Fruit fly (Drosophila melanogaster) whole organism, embryonic: Measurements from ENCODE around the gene Root.
A peak's percentile ranks its signal among the peaks of the same experiment; 100 is the strongest.

Experiments
- Bgb ChIP-seq: fragments of 200-800 bp; sonication (Bioruptor generic); IDR thresholded peaks from 2 replicates; pipeline ENCODE4 v1.3.6; 2022; ENCODE audit warnings: missing biosample characterization, missing genetic modification characterization; ENCODE audit not compliant: partially characterized antibody
- CG11398 ChIP-seq: fragments of 200-800 bp; sonication (Bioruptor generic); optimal IDR thresholded peaks from 2 replicates; lab custom pipeline; 2016; ENCODE audit warnings: missing biosample characterization, missing genetic modification characterization
- CG11695 ChIP-seq: fragments of 200-800 bp; sonication (Bioruptor generic); IDR thresholded peaks from 3 replicates; pipeline ENCODE4 v1.3.6; 2022; ENCODE audit warnings: missing biosample characterization, missing genetic modification characterization
- CG12104 ChIP-seq: fragments of 200-800 bp; sonication (Bioruptor generic); optimal IDR thresholded peaks from 3 replicates; lab custom pipeline; 2016; ENCODE audit warnings: missing biosample characterization, missing genetic modification characterization
- CG12155 ChIP-seq: fragments of 200-800 bp; sonication (Bioruptor generic); optimal IDR thresholded peaks from 3 replicates; lab custom pipeline; 2016; ENCODE audit warnings: missing biosample characterization, missing genetic modification characterization
- CG12942 ChIP-seq: fragments of 200-800 bp; sonication (Bioruptor generic); optimal IDR thresholded peaks from 3 replicates; lab custom pipeline; 2016; ENCODE audit warnings: missing biosample characterization, missing genetic modification characterization
- CG15601 ChIP-seq: fragments of 200-800 bp; sonication (Bioruptor generic); optimal IDR thresholded peaks from 3 replicates; lab custom pipeline; 2019; ENCODE audit warnings: missing biosample characterization, mild to moderate bottlenecking, missing genetic modification characterization, moderate library complexity
- CG17361 ChIP-seq: fragments of 200-800 bp; sonication (Bioruptor generic); IDR thresholded peaks from 3 replicates; pipeline ENCODE4 v1.3.6; 2022; ENCODE audit warnings: missing biosample characterization, missing genetic modification characterization
- CG32772 ChIP-seq: fragments of 200-800 bp; sonication (Bioruptor generic); IDR thresholded peaks from 2 replicates; pipeline ENCODE4 v1.3.6; 2022; ENCODE audit warnings: missing biosample characterization, missing genetic modification characterization
- CG3281 ChIP-seq: fragments of 200-800 bp; sonication (Bioruptor generic); optimal IDR thresholded peaks from 3 replicates; lab custom pipeline; 2017; ENCODE audit warnings: missing biosample characterization, mild to moderate bottlenecking, missing genetic modification characterization
- CG3726 ChIP-seq: fragments of 200-800 bp; sonication (Bioruptor generic); IDR thresholded peaks from 3 replicates; pipeline ENCODE4, ENCODE4 v1.3.6; 2022; ENCODE audit warnings: missing biosample characterization, missing genetic modification characterization
- CG4360 ChIP-seq: fragments of 200-800 bp; sonication (Bioruptor generic); IDR thresholded peaks from 2 replicates; pipeline ENCODE4 v1.3.6; 2022; ENCODE audit warnings: missing biosample characterization, missing genetic modification characterization
- CG4617 ChIP-seq: fragments of 200-800 bp; sonication (Bioruptor generic); optimal IDR thresholded peaks from 3 replicates; lab custom pipeline; 2016; ENCODE audit warnings: missing biosample characterization, missing genetic modification characterization, borderline replicate concordance
- CG4820 ChIP-seq: fragments of 200-800 bp; sonication (Bioruptor generic); optimal IDR thresholded peaks from 3 replicates; lab custom pipeline; 2016; ENCODE audit warnings: missing biosample characterization, missing genetic modification characterization
- CG5245 ChIP-seq: fragments of 200-800 bp; sonication (Bioruptor generic); optimal IDR thresholded peaks from 3 replicates; lab custom pipeline; 2016; ENCODE audit warnings: missing biosample characterization, missing genetic modification characterization
- CG6683 ChIP-seq: fragments of 200-800 bp; sonication (Bioruptor generic); optimal IDR thresholded peaks from 2 replicates; lab custom pipeline; 2017; ENCODE audit warnings: missing biosample characterization, mild to moderate bottlenecking, missing genetic modification characterization, missing genetic modification reagents
- CG7786 ChIP-seq: fragments of 200-800 bp; sonication (Bioruptor generic); optimal IDR thresholded peaks from 2 replicates; lab custom pipeline; 2016; ENCODE audit warnings: missing biosample characterization, missing genetic modification characterization
- CG8924 ChIP-seq: fragments of 200-800 bp; optimal IDR thresholded peaks from 3 replicates; lab custom pipeline; 2019; ENCODE audit warnings: missing biosample characterization, mild to moderate bottlenecking, missing genetic modification characterization, moderate library complexity
- CG9817 ChIP-seq: fragments of 200-800 bp; sonication (Bioruptor generic); optimal IDR thresholded peaks from 2 replicates; lab custom pipeline; 2018; ENCODE audit warnings: missing biosample characterization, mild to moderate bottlenecking, missing genetic modification characterization, moderate library complexity
- CTCF ChIP-seq: fragments of 200-800 bp; sonication (Bioruptor generic); optimal IDR thresholded peaks from 2 replicates; lab custom pipeline; 2017; ENCODE audit warnings: missing biosample characterization, mild to moderate bottlenecking, missing genetic modification characterization, moderate library complexity
- Deaf1 ChIP-seq: fragments of 200-800 bp; optimal IDR thresholded peaks from 3 replicates; lab custom pipeline; 2019; ENCODE audit warnings: missing biosample characterization, mild to moderate bottlenecking, missing genetic modification characterization, moderate library complexity
- Dip2 ChIP-seq: fragments of 200-800 bp; sonication (Bioruptor generic); IDR thresholded peaks from 2 replicates; pipeline ENCODE4 v1.3.6; 2022; ENCODE audit warnings: missing biosample characterization, missing genetic modification characterization
- Drgx ChIP-seq: fragments of 200-800 bp; sonication (Bioruptor generic); IDR thresholded peaks from 2 replicates; pipeline ENCODE4 v1.3.6; 2022; ENCODE audit warnings: missing biosample characterization, missing genetic modification characterization
- H15 ChIP-seq: fragments of 200-800 bp; sonication (Bioruptor generic); IDR thresholded peaks from 3 replicates; pipeline ENCODE4 v1.3.6; 2022; ENCODE audit warnings: missing biosample characterization, missing genetic modification characterization
- HHEX ChIP-seq: fragments of 200-800 bp; sonication (Bioruptor generic); optimal IDR thresholded peaks from 3 replicates; lab custom pipeline; 2017; ENCODE audit warnings: missing biosample characterization, mild to moderate bottlenecking, missing genetic modification characterization, missing genetic modification reagents
- HLHmδ ChIP-seq: fragments of 200-800 bp; sonication (Bioruptor generic); optimal IDR thresholded peaks from 2 replicates; lab custom pipeline; 2018; ENCODE audit warnings: missing biosample characterization, mild to moderate bottlenecking, missing genetic modification characterization, moderate library complexity
- Hr78 ChIP-seq, 2 experiments: fragments of 200-800 bp in 1 of 2; fragments of >200 bp in 1 of 2; sonication (Bioruptor generic) in 1 of 2; optimal IDR thresholded peaks; 2 replicates each; lab custom pipeline; 2017 to 2019; ENCODE audit warnings: missing biosample characterization in 2 of 2, missing genetic modification characterization in 2 of 2, mild to moderate bottlenecking in 1 of 2, moderate library complexity in 1 of 2
- Mrtf ChIP-seq: fragments of 200-800 bp; sonication (Bioruptor generic); IDR thresholded peaks from 3 replicates; pipeline ENCODE4 v1.3.6; 2022; ENCODE audit warnings: missing biosample characterization, missing genetic modification characterization
- NC2α ChIP-seq: fragments of 200-800 bp; sonication (Bioruptor generic); optimal IDR thresholded peaks from 2 replicates; lab custom pipeline; 2016; ENCODE audit warnings: missing biosample characterization, missing genetic modification characterization
- NfI ChIP-seq: fragments of 200-800 bp; sonication (Bioruptor generic); optimal IDR thresholded peaks from 3 replicates; lab custom pipeline; 2018; ENCODE audit warnings: missing biosample characterization, mild to moderate bottlenecking, missing genetic modification characterization, moderate library complexity
- Ssrp ChIP-seq: fragments of 200-800 bp; sonication (Bioruptor generic); optimal IDR thresholded peaks from 2 replicates; lab custom pipeline; 2018; ENCODE audit warnings: missing biosample characterization, mild to moderate bottlenecking, missing genetic modification characterization, moderate library complexity
- YL-1 ChIP-seq: fragments of 200-800 bp; sonication (Bioruptor generic); optimal IDR thresholded peaks from 3 replicates; lab custom pipeline; 2017; ENCODE audit warnings: missing biosample characterization, mild to moderate bottlenecking, missing genetic modification characterization
- ato ChIP-seq: fragments of 200-800 bp; sonication (Bioruptor generic); IDR thresholded peaks from 2 replicates; pipeline ENCODE4 v1.3.6; 2022; ENCODE audit warnings: missing biosample characterization, missing genetic modification characterization; ENCODE audit not compliant: partially characterized antibody
- chif ChIP-seq, 2 experiments: fragments of 200-800 bp; sonication (Bioruptor generic); optimal IDR thresholded peaks; 3 replicates each; lab custom pipeline; 2016; ENCODE audit warnings: missing biosample characterization in 2 of 2, missing genetic modification characterization in 2 of 2
- chn ChIP-seq: fragments of 200-800 bp; sonication (Bioruptor generic); optimal IDR thresholded peaks from 2 replicates; lab custom pipeline; 2016; ENCODE audit warnings: missing biosample characterization, missing genetic modification characterization
- crp ChIP-seq, 2 experiments: fragments of 200-800 bp; sonication (Bioruptor generic); optimal IDR thresholded peaks; 2 replicates in 1 of 2; 3 replicates in 1 of 2; lab custom pipeline; 2017; ENCODE audit warnings: missing biosample characterization in 2 of 2, missing genetic modification characterization in 2 of 2, mild to moderate bottlenecking in 1 of 2, moderate library complexity in 1 of 2
- cwo ChIP-seq: fragments of 200-800 bp; sonication (Bioruptor generic); optimal IDR thresholded peaks from 3 replicates; lab custom pipeline; 2017; ENCODE audit warnings: missing biosample characterization, missing genetic modification characterization, mild to moderate bottlenecking, moderate library complexity, missing genetic modification reagents
- dan ChIP-seq: fragments of 200-800 bp; sonication (Bioruptor generic); IDR thresholded peaks from 2 replicates; pipeline ENCODE4 v1.3.6; 2022; ENCODE audit warnings: missing biosample characterization, missing genetic modification characterization
- fu2 ChIP-seq: fragments of 200-800 bp; sonication (Bioruptor generic); optimal IDR thresholded peaks from 2 replicates; lab custom pipeline; 2016; ENCODE audit warnings: missing biosample characterization, missing genetic modification characterization
- gt ChIP-seq: fragments of 200-800 bp; sonication (Bioruptor generic); IDR thresholded peaks from 2 replicates; pipeline ENCODE4 v1.3.6; 2022; ENCODE audit warnings: missing biosample characterization, missing genetic modification characterization
- hb ChIP-seq: fragments of 200-800 bp; sonication (Bioruptor generic); IDR thresholded peaks from 3 replicates; pipeline ENCODE4 v1.3.6; 2022; ENCODE audit warnings: missing biosample characterization, missing genetic modification characterization; ENCODE audit not compliant: partially characterized antibody
- jigr1 ChIP-seq: fragments of 200-800 bp; sonication (Bioruptor generic); IDR thresholded peaks from 3 replicates; pipeline ENCODE4 v1.3.6; 2022; ENCODE audit warnings: missing biosample characterization, missing genetic modification characterization
- otp ChIP-seq: fragments of 200-800 bp; sonication (Bioruptor generic); IDR thresholded peaks from 3 replicates; pipeline ENCODE4, ENCODE4 v1.3.6; 2022; ENCODE audit warnings: missing biosample characterization, missing genetic modification characterization
- p53 ChIP-seq: fragments of 200-800 bp; sonication (Bioruptor generic); optimal IDR thresholded peaks from 2 replicates; lab custom pipeline; 2016; ENCODE audit warnings: missing biosample characterization, missing genetic modification characterization
- salm ChIP-seq: fragments of 200-800 bp; sonication (Bioruptor generic); optimal IDR thresholded peaks from 2 replicates; lab custom pipeline; 2018; ENCODE audit warnings: missing biosample characterization, mild to moderate bottlenecking, missing genetic modification characterization
- sens ChIP-seq: fragments of 200-800 bp; sonication (Bioruptor generic); peaks from one replicate; lab custom pipeline; 2016; ENCODE audit warnings: missing biosample characterization, missing genetic modification characterization
- shn ChIP-seq: fragments of 200-800 bp; sonication (Bioruptor generic); optimal IDR thresholded peaks from 3 replicates; lab custom pipeline; 2016; ENCODE audit warnings: missing biosample characterization, missing genetic modification characterization
- sna ChIP-seq: fragments of 200-800 bp; sonication (Bioruptor generic); IDR thresholded peaks from 2 replicates; pipeline ENCODE4 v1.3.6; 2022; ENCODE audit warnings: missing biosample characterization, missing genetic modification characterization; ENCODE audit not compliant: partially characterized antibody
- stc ChIP-seq: fragments of 200-800 bp; sonication (Bioruptor generic); IDR thresholded peaks from 2 replicates; pipeline ENCODE4 v1.3.6; 2022; ENCODE audit warnings: missing biosample characterization, missing genetic modification characterization

Gene Root

dm6 chr3R:24151924-24152809 is 39.1 kb downstream of the Root start, which contains the start of the genes p38a and CG6178 (continued):
- TF ChIP-seq NfI (peak; percentile 98), jigr1 (GFP tag; lab: Robert Waterston, UW) (peak; percentile 91; the same call in 2 of the 3 replicates), Ssrp (peak; percentile 99), H15 (GFP tag; lab: Robert Waterston, UW) (peak; percentile 93), CG11398 (GFP tag; lab: Kevin White, UChicago) (peak; percentile 1), CG4617 (GFP tag; lab: Kevin White, UChicago) (peak; percentile 82), shn (GFP tag; lab: Kevin White, UChicago) (peak; percentile 68), Bgb (GFP tag; lab: Robert Waterston, UW) (peak; percentile 8; the same call in 1 of the 2 replicates), HHEX (GFP tag; lab: Kevin White, UChicago) (peak; percentile 97), YL-1 (GFP tag; lab: Kevin White, UChicago) (peak; percentile 78), CG12104 (GFP tag; lab: Kevin White, UChicago) (peak; percentile 94), CG12942 (peak; percentile 95), Drgx (GFP tag; lab: Robert Waterston, UW) (peak; percentile 98), dan (0 out of 2 replicates have a peak, but pooled peaks have one; percentile 29), HLHmδ (GFP tag; lab: Kevin White, UChicago) (no peak), sens (GFP tag; lab: Kevin White, UChicago) (peak; percentile 82), stc (GFP tag; lab: Robert Waterston, UW) (peak; percentile 97), chn (GFP tag; lab: Kevin White, UChicago) (peak; percentile 46), salm (peak; percentile 96), CG11695 (peak; percentile 98), Dip2 (peak; percentile 56), crp (GFP tag; optimal IDR thresholded peaks at IDR 0.05; lab: Kevin White, UChicago) (peak; percentile 39 to 89), CG3726 (GFP tag; lab: Robert Waterston, UW) (peak; percentile 95), CG4820 (GFP tag; lab: Kevin White, UChicago) (peak; percentile 91), CG4360 (GFP tag; lab: Robert Waterston, UW) (peak; percentile 54), p53 (GFP tag; lab: Kevin White, UChicago) (no peak), CG17361 (GFP tag; lab: Robert Waterston, UW) (peak; percentile 100), sna (GFP tag; lab: Robert Waterston, UW) (no peak), otp (peak; percentile 79), hb (no peak), CG6683 (GFP tag; lab: Kevin White, UChicago) (peak; percentile 95), NC2α (GFP tag; lab: Kevin White, UChicago) (no peak), cwo (GFP tag; lab: Kevin White, UChicago) (peak; percentile 96), Mrtf (GFP tag; lab: Robert Waterston, UW) (peak; percentile 95), CG9817 (peak; percentile 98), CG12155 (peak; percentile 91), CTCF (GFP tag; lab: Kevin White, UChicago) (peak; percentile 48), Deaf1 (tag; lab: Kevin White, UChicago) (peak; percentile 89), Hr78 (GFP tag; optimal IDR thresholded peaks at IDR 0.05; lab: Kevin White, UChicago) (peak in 1 of 2 experiments; percentile 83), CG5245 (peak; percentile 82), chif (GFP tag; optimal IDR thresholded peaks at IDR 0.05; lab: Kevin White, UChicago) (peak in 1 of 2 experiments; percentile 27), CG32772 (GFP tag; lab: Robert Waterston, UW) (peak; percentile 97), ato (GFP tag; lab: Robert Waterston, UW) (no peak), CG3281 (GFP tag; lab: Kevin White, UChicago) (peak; percentile 99), gt (GFP tag; lab: Robert Waterston, UW) (peak; percentile 86), CG7786 (GFP tag; lab: Kevin White, UChicago) (peak; percentile 67), fu2 (GFP tag; lab: Kevin White, UChicago) (peak; percentile 62), CG15601 (tag; lab: Kevin White, UChicago) (peak; percentile 95), CG8924 (tag; lab: Kevin White, UChicago) (peak; percentile 99)
